Worm (Caenorhabditis elegans) whole organism, L1 larva: Measurements from ENCODE around the gene frl-1.

Source experiments
- egl-27 ChIP-seq, 2 experiments: fragments of 150-350 bp in 1 of 2; sonication (generic microtip); optimal IDR thresholded peaks; 3 replicates each; lab custom pipeline; 2017 to 2018; ENCODE audit warnings: missing biosample characterization in 2 of 2, missing genetic modification characterization in 2 of 2, missing genetic modification reagents in 2 of 2
- fos-1 ChIP-seq: fragments of 150-350 bp; optimal IDR thresholded peaks from 2 replicates; lab custom pipeline; 2014; ENCODE audit warnings: missing biosample characterization, missing genetic modification characterization
- lsy-2 ChIP-seq, 2 experiments: fragments of 150-350 bp; optimal IDR thresholded peaks; 2 replicates each; lab custom pipeline; 2014; ENCODE audit warnings: missing biosample characterization in 2 of 2, missing genetic modification characterization in 2 of 2
- rnt-1 ChIP-seq: sonication (generic microtip); optimal IDR thresholded peaks from 2 replicates; lab custom pipeline; 2016; ENCODE audit warnings: mild to moderate bottlenecking, missing genetic modification characterization, moderate library complexity, missing compliant biosample characterization

ce11 chrIII:2171892-2172591 lies 48.1 kb downstream of the frl-1 start:
- TF ChIP-seq lsy-2 (tag; optimal IDR thresholded peaks at IDR 0.05; lab: Kevin White, UChicago) (peak; percentile 57 to 80), fos-1 (tag; lab: Kevin White, UChicago) (peak; percentile 68), egl-27 (tag; optimal IDR thresholded peaks at IDR 0.05; lab: Kevin White, UChicago) (peak in 1 of 2 experiments; percentile 40), rnt-1 (tag; lab: Kevin White, UChicago) (peak; percentile 80)
